Fruit fly (Drosophila melanogaster) S2 (cell line): Measurements from ENCODE around the gene Ak3.

Source experiments
- CG8478 ChIP-seq: fragments of >200 bp; optimal IDR thresholded peaks from 2 replicates; lab custom pipeline; 2018
- CTCF ChIP-seq, 2 experiments: fragments of >200 bp; optimal IDR thresholded peaks; 2 replicates each; lab custom pipeline; 2018

Ak3 gene

DNA sequence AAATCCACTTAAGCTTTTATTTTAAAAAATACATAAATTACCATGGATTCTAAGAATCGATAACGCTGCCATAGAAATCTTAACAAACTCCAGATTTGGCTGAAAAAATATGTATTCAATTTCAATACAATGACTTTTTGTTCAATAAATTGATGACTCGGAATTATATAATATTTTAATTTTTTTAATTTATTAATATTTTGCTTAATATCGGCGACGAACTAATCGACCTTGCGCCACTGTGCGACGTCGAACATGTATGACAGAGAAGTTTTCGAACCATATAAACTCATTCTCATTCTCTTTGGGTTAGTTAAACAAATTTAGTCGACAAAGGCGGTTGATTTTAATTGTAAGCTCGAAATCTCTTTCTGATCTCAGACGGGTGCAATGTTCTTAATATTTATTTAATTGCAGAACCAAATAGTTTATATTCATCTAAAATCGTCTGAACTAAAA lies 39.8 kb downstream of the Ak3 start, which contains the start of gene CG42394:
Gene CG42394 (plus strand): TSS at position 311 of the 459 bp plus-strand sequence.
- TF ChIP-seq CTCF (optimal IDR thresholded peaks at IDR 0.05; lab: Kevin White, UChicago) (no peak), CG8478 (lab: Kevin White, UChicago) (no peak)

DNA sequence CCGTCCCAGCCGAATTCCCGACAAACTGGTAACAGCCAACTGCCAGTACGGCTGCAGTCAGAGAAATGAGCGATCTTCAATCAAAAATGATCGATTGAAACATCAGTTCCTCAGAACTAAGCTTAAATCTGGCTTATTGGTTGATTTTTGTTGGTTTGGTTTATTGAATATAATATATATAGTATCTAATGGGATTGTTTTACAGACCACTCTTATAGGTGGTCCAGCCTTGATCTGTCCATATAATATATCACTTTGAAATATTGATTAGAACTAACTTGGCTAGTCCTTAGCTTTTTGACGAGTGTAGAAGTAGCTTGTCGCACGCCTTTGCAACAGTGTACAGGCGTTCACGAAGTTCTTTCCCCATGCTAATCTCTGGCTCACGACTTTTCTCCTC lies 47.0 kb downstream of the Ak3 start:
- no peak for TF ChIP-seq CTCF (optimal IDR thresholded peaks at IDR 0.05; lab: Kevin White, UChicago)
- no peak for TF ChIP-seq CG8478 (lab: Kevin White, UChicago)
